Worm (Caenorhabditis elegans): ENCODE results near the gene kgb-2.

DNA sequence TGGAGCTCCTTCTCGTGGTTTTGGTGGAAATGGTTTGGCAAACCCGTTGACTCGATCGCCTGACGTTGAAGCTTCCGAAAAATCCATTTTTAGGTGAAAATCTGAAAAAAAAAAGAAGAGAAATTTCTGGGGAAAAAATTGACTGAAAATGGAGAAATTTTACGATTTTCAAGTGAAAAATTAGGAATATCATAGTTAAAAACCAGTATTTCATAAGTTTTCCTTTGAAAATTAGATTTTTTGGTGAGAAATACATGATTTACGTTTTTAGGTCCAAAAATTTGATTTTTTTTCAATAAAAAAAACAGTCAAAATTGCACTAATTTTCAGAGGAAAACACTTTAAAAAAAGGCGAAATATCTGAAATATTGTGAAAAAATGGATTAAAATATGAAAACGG is 13.1 kb upstream of the kgb-2 start, which contains the start of gene taf-2:
- TF ChIP-seq dpl-1 (GFP tag; optimal IDR thresholded peaks at IDR 0.05): no peak
- no peak for TF ChIP-seq Y67H2A.10 (GFP tag; conservative IDR thresholded peaks at IDR 0.05)
- no peak for TF ChIP-seq F10E7.11 (tag; optimal IDR thresholded peaks at IDR 0.05)
- TF ChIP-seq dox-1 (GFP tag; IDR thresholded peaks at IDR 0.05): no peak
- no peak for TF ChIP-seq unc-130 (GFP tag; optimal IDR thresholded peaks at IDR 0.05)
- TF ChIP-seq sdz-38 (tag; optimal IDR thresholded peaks at IDR 0.05): no peak
- no peak for TF ChIP-seq ztf-18 (tag; optimal IDR thresholded peaks at IDR 0.05)
- no peak for TF ChIP-seq nfya-1 (tag; optimal IDR thresholded peaks at IDR 0.05; ENCODE audit: borderline replicate concordance, insufficient read depth)
- no peak for TF ChIP-seq unc-62 (GFP tag; optimal IDR thresholded peaks at IDR 0.05)
- no peak for TF ChIP-seq him-1 (tag; optimal IDR thresholded peaks at IDR 0.05)
- no peak for TF ChIP-seq B0035.1 (tag; optimal IDR thresholded peaks at IDR 0.05)

Data from whole organism, young adult.